Fruit fly (Drosophila melanogaster): ENCODE measurements around the gene CG8677.

The CG8677 gene

dm6 chr2L:21206193-21206592 is 14.9 kb upstream of the CG8677 start, which contains the start of gene clumsy:
TSS of gene clumsy (plus strand) at chr2L:21206493.
- TF ChIP-seq CG9139 (GFP tag; optimal IDR thresholded peaks at IDR 0.05) (no peak), CG8319 (GFP tag; optimal IDR thresholded peaks at IDR 0.05) (no peak), CG6276 (GFP tag; optimal IDR thresholded peaks at IDR 0.05) (no peak), achi (GFP tag; optimal IDR thresholded peaks at IDR 0.05) (no peak), esn (GFP tag; optimal IDR thresholded peaks at IDR 0.05) (no peak), Hr38 (GFP tag; optimal IDR thresholded peaks at IDR 0.05) (no peak), CG1621 (tag; optimal IDR thresholded peaks at IDR 0.05) (no peak), Sox15 (GFP tag; optimal IDR thresholded peaks at IDR 0.05) (no peak), cyc (GFP tag; optimal IDR thresholded peaks at IDR 0.05) (no peak), CG3919 (GFP tag; optimal IDR thresholded peaks at IDR 0.05) (no peak)

DNA sequence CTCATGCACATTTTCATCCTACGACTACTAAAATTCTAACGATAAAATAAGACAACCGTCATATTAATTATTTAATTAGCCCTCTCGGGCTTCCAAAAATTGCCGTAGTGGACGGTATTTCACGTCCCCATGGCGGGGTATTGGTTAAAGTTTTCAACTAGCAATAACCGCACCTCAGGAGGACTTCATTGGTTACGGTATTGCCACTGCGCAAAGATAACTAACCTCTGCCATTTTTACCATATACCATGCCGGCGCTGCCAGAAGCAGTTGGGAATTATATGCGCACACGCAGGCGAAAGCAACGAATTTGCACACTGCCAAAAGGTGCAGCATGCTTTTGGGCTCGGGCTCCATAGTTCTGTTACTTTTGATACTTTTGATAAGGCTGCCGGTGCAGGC is 6.2 kb upstream of the CG8677 start:
- TF ChIP-seq CG34406 (GFP tag; optimal IDR thresholded peaks at IDR 0.05) (no peak), Ets96B (tag; optimal IDR thresholded peaks at IDR 0.05) (peak; percentile 30), Eip78C (GFP tag) (peak; percentile 75), CG31627 (GFP tag; optimal IDR thresholded peaks at IDR 0.05) (peak; percentile 49), pdm3 (GFP tag; optimal IDR thresholded peaks at IDR 0.05) (peak; percentile 43), CG4318 (GFP tag; optimal IDR thresholded peaks at IDR 0.05) (no peak), lz (GFP tag; optimal IDR thresholded peaks at IDR 0.05) (peak; percentile 48), CG3919 (GFP tag; optimal IDR thresholded peaks at IDR 0.05) (peak; percentile 63), vri (GFP tag; optimal IDR thresholded peaks at IDR 0.05) (peak; percentile 59), Sox102F (GFP tag; optimal IDR thresholded peaks at IDR 0.05) (peak; percentile 48), Smox (GFP tag; optimal IDR thresholded peaks at IDR 0.05) (peak; percentile 62), topi (GFP tag; optimal IDR thresholded peaks at IDR 0.05) (peak; percentile 63), svp (GFP tag) (peak; percentile 88), CG16779 (tag; optimal IDR thresholded peaks at IDR 0.05) (no peak), acj6 (GFP tag; optimal IDR thresholded peaks at IDR 0.05) (no peak), Gug (GFP tag; IDR thresholded peaks at IDR 0.05) (no peak), Met (GFP tag; optimal IDR thresholded peaks at IDR 0.05) (peak; percentile 46), CG8632 (GFP tag; optimal IDR thresholded peaks at IDR 0.05) (no peak), net (GFP tag; optimal IDR thresholded peaks at IDR 0.05) (no peak), Lpt (GFP tag; optimal IDR thresholded peaks at IDR 0.05) (no peak), CG6163 (GFP tag; IDR thresholded peaks at IDR 0.05) (0 out of 3 replicates have a peak, but pooled peaks have one; percentile 39), CG10631 (GFP tag; optimal IDR thresholded peaks at IDR 0.05) (no peak), Hr39 (GFP tag; optimal IDR thresholded peaks at IDR 0.05) (no peak), Eip75B (GFP tag; optimal IDR thresholded peaks at IDR 0.05) (peak; percentile 58), CG6792 (GFP tag; optimal IDR thresholded peaks at IDR 0.05) (peak; percentile 14), esn (GFP tag; optimal IDR thresholded peaks at IDR 0.05) (peak; percentile 68), fd59A (GFP tag; optimal IDR thresholded peaks at IDR 0.05) (no peak), fd85E (GFP tag; optimal IDR thresholded peaks at IDR 0.05) (no peak), CG11294 (GFP tag; IDR thresholded peaks at IDR 0.05) (no peak), CG1621 (tag; optimal IDR thresholded peaks at IDR 0.05) (peak; percentile 62), CG32006 (GFP tag; optimal IDR thresholded peaks at IDR 0.05) (no peak), OdsH (GFP tag; optimal IDR thresholded peaks at IDR 0.05) (peak; percentile 39), CG11762 (GFP tag; optimal IDR thresholded peaks at IDR 0.05; ENCODE audit: insufficient read depth) (no peak), Sox14 (GFP tag; optimal IDR thresholded peaks at IDR 0.05) (peak; percentile 43), cyc (GFP tag; optimal IDR thresholded peaks at IDR 0.05) (peak; percentile 65), dac (GFP tag; optimal IDR thresholded peaks at IDR 0.05) (no peak), CG6808 (GFP tag; optimal IDR thresholded peaks at IDR 0.05) (no peak)

Measured in whole organism, prepupa.